Fruit fly (Drosophila melanogaster) whole organism, embryonic: ENCODE data around the gene p115.

Experiments
- Atf6 ChIP-seq: fragments of 200-800 bp; sonication (Bioruptor generic); IDR thresholded peaks from 2 replicates; pipeline ENCODE4 v1.3.6; 2022; ENCODE audit warnings: missing biosample characterization, missing genetic modification characterization
- B-H1 ChIP-seq: fragments of 200-800 bp; sonication (Bioruptor generic); IDR thresholded peaks from 3 replicates; pipeline ENCODE4 v1.3.6; 2022; ENCODE audit warnings: missing biosample characterization, missing genetic modification characterization
- BtbVII ChIP-seq: fragments of 200-800 bp; sonication (Bioruptor generic); optimal IDR thresholded peaks from 3 replicates; lab custom pipeline; 2017; ENCODE audit warnings: missing biosample characterization, mild to moderate bottlenecking, missing genetic modification characterization
- CG10147 ChIP-seq: fragments of 200-800 bp; sonication (Bioruptor generic); optimal IDR thresholded peaks from 2 replicates; lab custom pipeline; 2019; ENCODE audit warnings: missing biosample characterization, mild to moderate bottlenecking, missing genetic modification characterization, moderate library complexity
- CG11398 ChIP-seq: fragments of 200-800 bp; sonication (Bioruptor generic); optimal IDR thresholded peaks from 2 replicates; lab custom pipeline; 2016; ENCODE audit warnings: missing biosample characterization, missing genetic modification characterization
- CG11560 ChIP-seq: fragments of 200-800 bp; sonication (Bioruptor generic); IDR thresholded peaks from 3 replicates; pipeline ENCODE4 v1.3.6; 2022; ENCODE audit warnings: missing biosample characterization, missing genetic modification characterization
- CG12219 ChIP-seq: fragments of 200-800 bp; sonication (Bioruptor generic); optimal IDR thresholded peaks from 3 replicates; lab custom pipeline; 2018; ENCODE audit warnings: missing biosample characterization, mild to moderate bottlenecking, missing genetic modification characterization
- CG12299 ChIP-seq: fragments of 200-800 bp; sonication (Bioruptor generic); optimal IDR thresholded peaks from 2 replicates; lab custom pipeline; 2018; ENCODE audit warnings: missing biosample characterization, mild to moderate bottlenecking, missing genetic modification characterization
- CG12744 ChIP-seq: fragments of 200-800 bp; sonication (Bioruptor generic); optimal IDR thresholded peaks from 2 replicates; lab custom pipeline; 2016; ENCODE audit warnings: missing biosample characterization, missing genetic modification characterization
- CG13894 ChIP-seq: fragments of 200-800 bp; sonication (Bioruptor generic); optimal IDR thresholded peaks from 3 replicates; lab custom pipeline; 2018; ENCODE audit warnings: missing biosample characterization, mild to moderate bottlenecking, missing genetic modification characterization, moderate library complexity
- CG14441 ChIP-seq: fragments of 200-800 bp; sonication (Bioruptor generic); IDR thresholded peaks from 2 replicates; pipeline ENCODE4 v1.3.6; 2022; ENCODE audit warnings: missing biosample characterization, missing genetic modification characterization
- CG15479 ChIP-seq: fragments of 200-800 bp; sonication (Bioruptor generic); optimal IDR thresholded peaks from 3 replicates; lab custom pipeline; 2019; ENCODE audit warnings: missing biosample characterization, mild to moderate bottlenecking, missing genetic modification characterization, moderate library complexity
- CG17186 ChIP-seq: fragments of 200-800 bp; sonication (Bioruptor generic); optimal IDR thresholded peaks from 3 replicates; lab custom pipeline; 2017; ENCODE audit warnings: missing biosample characterization, missing genetic modification reagents, missing genetic modification characterization
- CG18262 ChIP-seq: fragments of 200-800 bp; optimal IDR thresholded peaks from 3 replicates; lab custom pipeline; 2019; ENCODE audit warnings: missing biosample characterization, mild to moderate bottlenecking, missing genetic modification characterization, moderate library complexity
- CG2199 ChIP-seq: fragments of 200-800 bp; sonication (Bioruptor generic); IDR thresholded peaks from 3 replicates; pipeline ENCODE4 v1.3.6; 2022; ENCODE audit warnings: missing biosample characterization, missing genetic modification characterization
- CG2712 ChIP-seq: fragments of 200-800 bp; optimal IDR thresholded peaks from 3 replicates; lab custom pipeline; 2019; ENCODE audit warnings: missing biosample characterization, mild to moderate bottlenecking, missing genetic modification characterization, moderate library complexity
- CG34224 ChIP-seq: fragments of 200-800 bp; sonication (Bioruptor generic); IDR thresholded peaks from 3 replicates; pipeline ENCODE4 v1.3.6; 2022; ENCODE audit warnings: missing biosample characterization, missing genetic modification characterization; ENCODE audit not compliant: partially characterized antibody
- CG4360 ChIP-seq: fragments of 200-800 bp; sonication (Bioruptor generic); IDR thresholded peaks from 2 replicates; pipeline ENCODE4 v1.3.6; 2022; ENCODE audit warnings: missing biosample characterization, missing genetic modification characterization
- CG6272 ChIP-seq: fragments of 200-800 bp; sonication (Bioruptor generic); IDR thresholded peaks from 2 replicates; pipeline ENCODE4 v1.3.6; 2022; ENCODE audit warnings: missing biosample characterization, missing genetic modification characterization
- CG7963 ChIP-seq: fragments of 200-800 bp; sonication (Bioruptor generic); IDR thresholded peaks from 3 replicates; pipeline ENCODE4 v1.3.6; 2022; ENCODE audit warnings: missing biosample characterization, missing genetic modification characterization; ENCODE audit not compliant: partially characterized antibody
- D ChIP-seq, 2 experiments: fragments of 200-800 bp in 1 of 2; fragments of >200 bp in 1 of 2; sonication (Bioruptor generic) in 1 of 2; optimal IDR thresholded peaks; 2 replicates in 1 of 2; 3 replicates in 1 of 2; lab custom pipeline; 2017; ENCODE audit warnings: mild to moderate bottlenecking in 1 of 2, missing biosample characterization in 1 of 2, missing genetic modification characterization in 1 of 2, missing genetic modification reagents in 1 of 2
- Dp ChIP-seq: fragments of 200-800 bp; sonication (Bioruptor generic); optimal IDR thresholded peaks from 2 replicates; lab custom pipeline; 2018; ENCODE audit warnings: missing biosample characterization, mild to moderate bottlenecking, missing genetic modification characterization, moderate library complexity
- GATAe ChIP-seq: fragments of 200-800 bp; sonication (Bioruptor generic); conservative IDR thresholded peaks from 2 replicates; pipeline ENCODE4 v1.3.6; 2022; ENCODE audit warnings: missing biosample characterization, missing genetic modification characterization
- Kr ChIP-seq: fragments of 200-800 bp; sonication (Bioruptor generic); optimal IDR thresholded peaks from 2 replicates; lab custom pipeline; 2017; ENCODE audit warnings: missing biosample characterization, mild to moderate bottlenecking, missing genetic modification characterization
- MBD-R2 ChIP-seq: fragments of 200-800 bp; sonication (Bioruptor generic); IDR thresholded peaks from 2 replicates; pipeline ENCODE4 v1.3.6; 2022; ENCODE audit warnings: missing biosample characterization, missing genetic modification characterization
- Mad ChIP-seq: fragments of 200-800 bp; sonication (Bioruptor generic); optimal IDR thresholded peaks from 2 replicates; lab custom pipeline; 2016; ENCODE audit warnings: missing biosample characterization, missing genetic modification characterization
- Mrtf ChIP-seq: fragments of 200-800 bp; sonication (Bioruptor generic); IDR thresholded peaks from 3 replicates; pipeline ENCODE4 v1.3.6; 2022; ENCODE audit warnings: missing biosample characterization, missing genetic modification characterization
- Rx ChIP-seq: fragments of 200-800 bp; sonication (Bioruptor generic); IDR thresholded peaks from 2 replicates; pipeline ENCODE4 v1.3.6; 2022; ENCODE audit warnings: missing biosample characterization, missing genetic modification characterization
- Stat92E ChIP-seq, 3 experiments: fragments of >200 bp in 2 of 3; fragments of 200-800 bp in 1 of 3; sonication (Bioruptor generic) in 1 of 3; optimal IDR thresholded peaks; 2 replicates each; lab custom pipeline; 2017 to 2019; ENCODE audit warnings: missing biosample characterization in 3 of 3, missing genetic modification characterization in 3 of 3, mild to moderate bottlenecking in 1 of 3, moderate library complexity in 1 of 3
- bab2 ChIP-seq: fragments of 200-800 bp; sonication (Bioruptor generic); optimal IDR thresholded peaks from 2 replicates; lab custom pipeline; 2016; ENCODE audit warnings: missing biosample characterization, missing genetic modification characterization
- dmrt11E ChIP-seq: fragments of 200-800 bp; sonication (Bioruptor generic); optimal IDR thresholded peaks from 3 replicates; lab custom pipeline; 2018; ENCODE audit warnings: missing biosample characterization, mild to moderate bottlenecking, missing genetic modification characterization, moderate library complexity
- ems ChIP-seq: fragments of 200-800 bp; sonication (Bioruptor generic); optimal IDR thresholded peaks from 3 replicates; lab custom pipeline; 2016; ENCODE audit warnings: missing biosample characterization, missing genetic modification characterization
- lola ChIP-seq, 3 experiments: fragments of >200 bp in 2 of 3; fragments of 200-800 bp in 1 of 3; sonication (Bioruptor generic) in 1 of 3; optimal IDR thresholded peaks; 2 replicates each; lab custom pipeline; 2017 to 2019; ENCODE audit warnings: missing biosample characterization in 3 of 3, missing genetic modification characterization in 3 of 3, mild to moderate bottlenecking in 1 of 3, moderate library complexity in 1 of 3
- lov ChIP-seq, 2 experiments: fragments of 200-800 bp in 1 of 2; fragments of >200 bp in 1 of 2; sonication (Bioruptor generic) in 1 of 2; IDR thresholded peaks in 1 of 2; optimal IDR thresholded peaks in 1 of 2; 2 replicates in 1 of 2; 3 replicates in 1 of 2; pipeline versions ENCODE4 v1.3.6 to Lab custom; 2017 to 2022; ENCODE audit warnings: missing biosample characterization in 1 of 2, missing genetic modification characterization in 1 of 2
- pfk ChIP-seq: fragments of 200-800 bp; sonication (Bioruptor generic); optimal IDR thresholded peaks from 2 replicates; lab custom pipeline; 2018; ENCODE audit warnings: missing biosample characterization, mild to moderate bottlenecking, missing genetic modification characterization, moderate library complexity
- pho ChIP-seq: fragments of 200-800 bp; sonication (Bioruptor generic); optimal IDR thresholded peaks from 2 replicates; lab custom pipeline; 2016; ENCODE audit warnings: missing biosample characterization, missing genetic modification characterization
- pum ChIP-seq: fragments of 200-800 bp; sonication (Bioruptor generic); optimal IDR thresholded peaks from 2 replicates; lab custom pipeline; 2016; ENCODE audit warnings: missing biosample characterization, missing genetic modification characterization
- ranshi ChIP-seq: fragments of 200-800 bp; sonication (Bioruptor generic); IDR thresholded peaks from 2 replicates; pipeline ENCODE4 v1.3.6; 2022; ENCODE audit warnings: missing biosample characterization, missing genetic modification characterization
- row ChIP-seq: fragments of 200-800 bp; sonication (Bioruptor generic); IDR thresholded peaks from 3 replicates; pipeline ENCODE4 v1.3.6; 2022; ENCODE audit warnings: missing biosample characterization, missing genetic modification characterization
- salm ChIP-seq: fragments of 200-800 bp; sonication (Bioruptor generic); optimal IDR thresholded peaks from 2 replicates; lab custom pipeline; 2018; ENCODE audit warnings: missing biosample characterization, mild to moderate bottlenecking, missing genetic modification characterization
- sens ChIP-seq: fragments of 200-800 bp; sonication (Bioruptor generic); peaks from one replicate; lab custom pipeline; 2016; ENCODE audit warnings: missing biosample characterization, missing genetic modification characterization
- sna ChIP-seq: fragments of 200-800 bp; sonication (Bioruptor generic); IDR thresholded peaks from 2 replicates; pipeline ENCODE4 v1.3.6; 2022; ENCODE audit warnings: missing biosample characterization, missing genetic modification characterization; ENCODE audit not compliant: partially characterized antibody
- ttk ChIP-seq: fragments of 200-800 bp; sonication (Bioruptor generic); IDR thresholded peaks from 2 replicates; pipeline ENCODE4 v2.1.2; 2022; ENCODE audit warnings: missing biosample characterization, missing genetic modification characterization
- twi ChIP-seq: fragments of 200-800 bp; optimal IDR thresholded peaks from 2 replicates; lab custom pipeline; 2019; ENCODE audit warnings: missing biosample characterization, mild to moderate bottlenecking, missing genetic modification characterization, moderate library complexity
- vvl ChIP-seq: fragments of 200-800 bp; sonication (Bioruptor generic); IDR thresholded peaks from 2 replicates; pipeline ENCODE4 v1.3.6; 2022; ENCODE audit warnings: missing biosample characterization, missing genetic modification characterization
- zen ChIP-seq: fragments of 200-800 bp; sonication (Bioruptor generic); optimal IDR thresholded peaks from 3 replicates; lab custom pipeline; 2018; ENCODE audit warnings: missing biosample characterization, mild to moderate bottlenecking, missing genetic modification characterization, moderate library complexity

Gene p115

DNA sequence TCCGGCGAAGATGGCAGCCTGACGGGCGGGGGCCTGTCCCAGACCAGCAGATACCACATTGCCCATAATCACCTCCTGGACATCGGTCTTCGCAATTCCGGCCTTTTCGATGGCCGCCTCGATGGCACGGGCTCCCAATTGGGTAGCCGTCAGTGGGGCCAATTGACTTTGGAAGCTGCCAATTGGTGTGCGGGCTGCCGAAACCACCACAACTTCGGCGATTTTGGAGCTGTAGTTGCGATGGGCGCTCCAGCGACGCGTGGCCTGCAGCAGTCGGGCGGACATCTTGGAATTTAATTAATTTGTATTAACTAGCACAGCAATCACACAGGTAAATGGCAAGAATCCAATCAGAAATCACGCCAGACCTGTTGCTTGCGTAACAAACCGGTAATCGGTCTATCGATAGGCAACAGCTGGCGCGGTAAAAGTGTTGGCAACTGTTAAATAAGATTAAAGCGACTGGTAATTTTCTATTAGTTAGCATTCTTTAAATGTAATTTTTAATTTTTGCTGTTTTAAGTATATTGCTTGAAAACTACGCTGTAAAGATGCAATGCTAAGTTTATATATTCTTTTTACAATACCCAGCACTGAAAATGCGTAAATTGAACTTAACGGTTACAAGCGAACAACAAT, 5.3 kb upstream of the p115 start, which contains the start of gene Acat1 (continued):
- no peak for TF ChIP-seq CG6272 (GFP tag; lab: Robert Waterston, UW)
- peak; percentile 43 for TF ChIP-seq ems (GFP tag; lab: Kevin White, UChicago)
- peak; percentile 8 for TF ChIP-seq CG12299 (tag; lab: Kevin White, UChicago)
- TF ChIP-seq CG17186 (GFP tag; lab: Kevin White, UChicago): peak; percentile 22
- no peak for TF ChIP-seq Mrtf (GFP tag; lab: Robert Waterston, UW)
- TF ChIP-seq CG12744: peak; percentile 28
- TF ChIP-seq Atf6: no peak; the same call in 1 of the 2 replicates
- TF ChIP-seq salm (tag; lab: Kevin White, UChicago): no peak
- TF ChIP-seq pho (GFP tag; lab: Kevin White, UChicago): peak; percentile 40
- TF ChIP-seq BtbVII: no peak
- TF ChIP-seq Mad (GFP tag; lab: Kevin White, UChicago): no peak
- TF ChIP-seq ranshi (GFP tag; lab: Robert Waterston, UW): 0 out of 2 replicates have a peak, but pooled peaks have one; percentile 42
- TF ChIP-seq Dp: peak; percentile 35
- TF ChIP-seq MBD-R2: peak; percentile 60; the same call in 1 of the 2 replicates
- no peak for TF ChIP-seq CG11398
- 0 out of 3 replicates have a peak, but pooled peaks have one; percentile 10 for TF ChIP-seq CG11560 (tag; lab: Robert Waterston, UW)
- TF ChIP-seq CG2712 (tag; lab: Kevin White, UChicago): peak; percentile 64
- TF ChIP-seq CG13894 (tag; lab: Kevin White, UChicago): no peak
- no peak for TF ChIP-seq CG4360 (GFP tag; lab: Robert Waterston, UW)
- 0 out of 2 replicates have a peak, but pooled peaks have one; percentile 29 for TF ChIP-seq sna (GFP tag; lab: Robert Waterston, UW)
- no peak for TF ChIP-seq GATAe (GFP tag; lab: Robert Waterston, UW)
- TF ChIP-seq ttk (GFP tag; lab: Robert Waterston, UW): peak; percentile 24; the same call in 1 of the 2 replicates
- no peak for TF ChIP-seq B-H1
- no peak for TF ChIP-seq pfk

DNA sequence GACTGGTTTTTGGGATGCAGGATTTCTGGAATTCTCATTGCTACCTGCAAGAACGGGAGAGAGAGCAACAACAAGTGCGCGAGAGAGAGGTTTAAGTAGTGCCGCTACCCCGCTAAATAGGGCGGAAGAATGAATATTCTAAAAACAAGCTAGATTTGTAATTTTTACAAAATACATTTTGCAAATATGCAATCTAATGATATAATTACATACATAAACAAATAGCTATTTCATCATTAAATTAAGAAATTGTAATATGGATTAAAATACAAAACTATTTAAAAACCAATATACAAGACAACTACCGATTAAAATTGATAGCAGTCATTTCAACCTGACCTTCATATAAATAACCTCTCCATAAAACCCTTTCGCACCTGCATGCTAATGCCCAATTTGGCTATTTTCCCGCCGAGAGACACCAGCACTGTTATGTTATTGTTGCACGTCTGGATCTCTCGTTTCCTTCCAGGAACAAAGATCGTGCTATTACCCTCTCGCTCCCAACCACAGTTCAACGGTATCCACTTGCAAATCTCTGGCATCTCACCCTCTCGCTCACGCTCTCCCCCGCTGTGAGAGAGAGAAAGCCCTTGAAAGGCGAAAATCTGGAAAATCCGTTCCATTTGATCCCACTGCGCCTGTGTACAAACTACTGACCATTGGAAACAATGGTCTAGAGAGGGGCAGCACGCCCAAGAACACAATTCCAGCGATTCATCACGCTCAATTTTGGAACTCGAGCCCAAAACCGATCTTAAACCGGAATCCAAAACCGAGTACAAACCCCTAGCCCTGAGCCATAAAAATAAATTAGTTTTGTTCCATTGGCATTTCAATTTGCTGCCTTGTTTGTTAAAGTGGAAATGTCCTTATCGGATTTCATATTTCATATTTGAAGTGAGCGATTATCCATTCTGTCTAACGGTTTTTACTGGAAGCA, 2.0 kb upstream of the p115 start, which contains the start of gene Nek2:
Gene Nek2 (minus strand): TSS at position 51 of the 943 bp plus-strand sequence.
- peak; percentile 31 for TF ChIP-seq zen (tag; lab: Kevin White, UChicago)
- peak; percentile 66 for TF ChIP-seq D (optimal IDR thresholded peaks at IDR 0.05; lab: Kevin White, UChicago)
- TF ChIP-seq D (GFP tag; optimal IDR thresholded peaks at IDR 0.05; lab: Kevin White, UChicago): no peak
- peak; percentile 11 for TF ChIP-seq sens (GFP tag; lab: Kevin White, UChicago)
- TF ChIP-seq CG34224 (GFP tag; lab: Robert Waterston, UW): no peak
- TF ChIP-seq CG7963 (GFP tag; lab: Robert Waterston, UW): no peak
- TF ChIP-seq vvl: no peak
- no peak for TF ChIP-seq lov (optimal IDR thresholded peaks at IDR 0.05; lab: Kevin White, UChicago)
- TF ChIP-seq lov (GFP tag; IDR thresholded peaks at IDR 0.05; lab: Robert Waterston, UW): no peak
- TF ChIP-seq CG2199: 0 out of 3 replicates have a peak, but pooled peaks have one; percentile 37
- peak; percentile 47 for TF ChIP-seq CG15479 (GFP tag; lab: Kevin White, UChicago)
- TF ChIP-seq dmrt11E (tag; lab: Kevin White, UChicago): peak; percentile 17
- no peak for TF ChIP-seq bab2 (GFP tag; lab: Kevin White, UChicago)
- TF ChIP-seq lola (GFP tag; optimal IDR thresholded peaks at IDR 0.05; lab: Kevin White, UChicago): peak in 1 of 3 experiments; percentile 43
- TF ChIP-seq Rx (GFP tag; lab: Robert Waterston, UW): 0 out of 2 replicates have a peak, but pooled peaks have one; percentile 3
- no peak for TF ChIP-seq CG12219 (GFP tag; lab: Kevin White, UChicago)
- TF ChIP-seq Stat92E (GFP tag; optimal IDR thresholded peaks at IDR 0.05; lab: Kevin White, UChicago): peak in 1 of 3 experiments; percentile 2
- TF ChIP-seq CG10147 (GFP tag; lab: Kevin White, UChicago): no peak
- TF ChIP-seq Kr (GFP tag; lab: Kevin White, UChicago): peak; percentile 97
- TF ChIP-seq CG18262 (tag; lab: Kevin White, UChicago): peak; percentile 8
- TF ChIP-seq twi (tag; lab: Kevin White, UChicago): peak; percentile 14
- peak; percentile 67 for TF ChIP-seq row (GFP tag; lab: Robert Waterston, UW)
- TF ChIP-seq CG14441 (GFP tag; lab: Robert Waterston, UW): no peak
- no peak for TF ChIP-seq pum (GFP tag; lab: Kevin White, UChicago)
